Worm (Caenorhabditis elegans) whole organism, L4 larva: ENCODE measurements around the gene eif-3.B.

Experiments used
- D1046.2 ChIP-seq: fragments of 200-800 bp; sonication (Bioruptor generic); IDR thresholded peaks from 2 replicates; pipeline ENCODE4 v1.3.6; 2022; ENCODE audit warnings: missing genetic modification characterization, missing compliant biosample characterization
- F10B5.3 ChIP-seq: sonication (generic microtip); optimal IDR thresholded peaks from 2 replicates; lab custom pipeline; 2016; ENCODE audit warnings: mild to moderate bottlenecking, missing genetic modification characterization, missing compliant biosample characterization
- F26F4.8 ChIP-seq: fragments of 200-800 bp; sonication (Bioruptor generic); conservative IDR thresholded peaks from 2 replicates; pipeline ENCODE4 v1.3.6; 2022; ENCODE audit warnings: missing genetic modification characterization, missing compliant biosample characterization
- F44E2.7 ChIP-seq: fragments of 200-800 bp; sonication (Bioruptor generic); IDR thresholded peaks from 2 replicates; pipeline ENCODE4 v2.1.2; 2022; ENCODE audit warnings: missing genetic modification characterization, missing compliant biosample characterization
- T20F7.1 ChIP-seq: fragments of 200-800 bp; sonication (Bioruptor generic); optimal IDR thresholded peaks from 2 replicates; lab custom pipeline; 2018; ENCODE audit warnings: mild to moderate bottlenecking, missing genetic modification characterization, missing compliant biosample characterization
- Y48G9A.11 ChIP-seq: fragments of 200-800 bp; sonication (Bioruptor generic); IDR thresholded peaks from 2 replicates; pipeline ENCODE4 v1.3.6; 2022; ENCODE audit warnings: missing genetic modification reagents, missing genetic modification characterization, missing compliant biosample characterization
- Y5F2A.4 ChIP-seq: fragments of 200-800 bp; sonication (Bioruptor generic); optimal IDR thresholded peaks from 2 replicates; lab custom pipeline; 2018; ENCODE audit warnings: mild to moderate bottlenecking, missing genetic modification characterization, missing compliant biosample characterization
- ZK337.2 ChIP-seq: fragments of 200-800 bp; sonication (Bioruptor generic); IDR thresholded peaks from 2 replicates; pipeline ENCODE4 v1.3.6; 2022; ENCODE audit warnings: missing genetic modification reagents, missing genetic modification characterization, missing compliant biosample characterization
- ama-1 ChIP-seq: fragments of 150-350 bp; optimal IDR thresholded peaks from 2 replicates; lab custom pipeline; 2014; ENCODE audit warnings: inconsistent platforms, mixed read lengths
- ceh-20 ChIP-seq: fragments of 200-800 bp; sonication (Bioruptor generic); IDR thresholded peaks from 2 replicates; pipeline ENCODE4 v1.3.6; 2022; ENCODE audit warnings: missing genetic modification reagents, missing genetic modification characterization, missing compliant biosample characterization
- ceh-28 ChIP-seq: fragments of 150-350 bp; optimal IDR thresholded peaks from 2 replicates; lab custom pipeline; 2014; ENCODE audit warnings: missing biosample characterization, missing genetic modification reagents, missing genetic modification characterization
- ceh-44 ChIP-seq: fragments of 200-800 bp; sonication (Bioruptor generic); IDR thresholded peaks from 2 replicates; pipeline ENCODE4 v1.3.6; 2022; ENCODE audit warnings: missing genetic modification reagents, missing genetic modification characterization, missing compliant biosample characterization
- ceh-62 ChIP-seq: sonication (generic microtip); optimal IDR thresholded peaks from 2 replicates; lab custom pipeline; 2017; ENCODE audit warnings: missing biosample characterization, missing genetic modification characterization
- ceh-82 ChIP-seq: sonication (generic microtip); optimal IDR thresholded peaks from 2 replicates; lab custom pipeline; 2017; ENCODE audit warnings: missing biosample characterization, missing genetic modification characterization
- ces-1 ChIP-seq: fragments of 150-350 bp; sonication (generic microtip); optimal IDR thresholded peaks from 4 replicates; lab custom pipeline; 2014; ENCODE audit warnings: missing biosample characterization, missing genetic modification reagents, missing genetic modification characterization
- cey-2 ChIP-seq: sonication (generic microtip); optimal IDR thresholded peaks from 3 replicates; lab custom pipeline; 2017; ENCODE audit warnings: missing genetic modification characterization, mild to moderate bottlenecking, missing compliant biosample characterization, antibody characterized with exemption, borderline replicate concordance; ENCODE audit not compliant: insufficient read depth
- ctbp-1 ChIP-seq: fragments of 200-800 bp; sonication (Bioruptor generic); IDR thresholded peaks from 2 replicates; pipeline ENCODE4 v1.3.6; 2022; ENCODE audit warnings: missing genetic modification reagents, missing genetic modification characterization, missing compliant biosample characterization
- daf-16 ChIP-seq, 3 experiments: sonication (generic microtip); optimal IDR thresholded peaks; 2 replicates each; lab custom pipeline; 2016 to 2017; ENCODE audit warnings: missing genetic modification characterization in 3 of 3, missing genetic modification reagents in 3 of 3, mild to moderate bottlenecking in 2 of 3, missing compliant biosample characterization in 2 of 3, missing biosample characterization in 1 of 3, moderate library complexity in 1 of 3
- daf-19 ChIP-seq: fragments of 200-800 bp; sonication (Bioruptor generic); conservative IDR thresholded peaks from 2 replicates; pipeline ENCODE4 v1.3.6; 2022; ENCODE audit warnings: missing genetic modification characterization, missing compliant biosample characterization
- dmd-6 ChIP-seq: fragments of 200-800 bp; sonication (Bioruptor generic); IDR thresholded peaks from 2 replicates; pipeline ENCODE4 v1.3.6; 2022; ENCODE audit warnings: missing genetic modification reagents, missing genetic modification characterization, missing compliant biosample characterization
- dmd-9 ChIP-seq: fragments of 200-800 bp; sonication (Bioruptor generic); IDR thresholded peaks from 2 replicates; pipeline ENCODE4 v1.3.6; 2022; ENCODE audit warnings: missing genetic modification reagents, missing genetic modification characterization, missing compliant biosample characterization
- dpl-1 ChIP-seq: fragments of 150-350 bp; optimal IDR thresholded peaks from 2 replicates; lab custom pipeline; 2014; ENCODE audit warnings: missing biosample characterization, missing genetic modification reagents, missing genetic modification characterization
- fkh-10 ChIP-seq: fragments of 150-350 bp; optimal IDR thresholded peaks from 2 replicates; lab custom pipeline; 2014; ENCODE audit warnings: missing biosample characterization, missing genetic modification reagents, missing genetic modification characterization
- hif-1 ChIP-seq, 2 experiments: sonication (generic microtip); optimal IDR thresholded peaks; 2 replicates each; lab custom pipeline; 2016 to 2017; ENCODE audit warnings: missing compliant biosample characterization in 2 of 2, missing genetic modification characterization in 2 of 2, missing genetic modification reagents in 2 of 2, missing genotype in 2 of 2, mild to moderate bottlenecking in 1 of 2
- hmg-1.1 ChIP-seq: fragments of 200-800 bp; sonication (Bioruptor generic); IDR thresholded peaks from 2 replicates; pipeline ENCODE4 v1.3.6; 2022; ENCODE audit warnings: missing genetic modification reagents, missing genetic modification characterization, missing compliant biosample characterization
- lin-38 ChIP-seq: fragments of 200-800 bp; sonication (Bioruptor generic); IDR thresholded peaks from 2 replicates; pipeline ENCODE4 v1.3.6; 2022; ENCODE audit warnings: missing genetic modification reagents, missing genetic modification characterization, missing compliant biosample characterization
- lin-39 ChIP-seq: fragments of 150-350 bp; optimal IDR thresholded peaks from 2 replicates; lab custom pipeline; 2014; ENCODE audit warnings: missing biosample characterization, missing genetic modification reagents, missing genetic modification characterization
- lsy-2 ChIP-seq, 2 experiments: fragments of 150-350 bp in 1 of 2; sonication (generic microtip) in 1 of 2; optimal IDR thresholded peaks; 2 replicates each; lab custom pipeline; 2014 to 2017; ENCODE audit warnings: missing biosample characterization in 2 of 2, missing genetic modification characterization in 2 of 2
- mep-1 ChIP-seq: fragments of 150-350 bp; sonication (generic microtip); optimal IDR thresholded peaks from 3 replicates; lab custom pipeline; 2014; ENCODE audit warnings: missing biosample characterization, missing genetic modification characterization
- mes-2 ChIP-seq: sonication (generic microtip); optimal IDR thresholded peaks from 2 replicates; lab custom pipeline; 2016; ENCODE audit warnings: missing genotype, mild to moderate bottlenecking, missing genetic modification characterization, missing compliant biosample characterization; ENCODE audit not compliant: poor library complexity, severe bottlenecking
- mxl-3 ChIP-seq: fragments of 200-800 bp; sonication (Bioruptor generic); optimal IDR thresholded peaks from 2 replicates; lab custom pipeline; 2018; ENCODE audit warnings: mild to moderate bottlenecking, missing genetic modification characterization, missing compliant biosample characterization
- nhr-102 ChIP-seq: sonication (generic microtip); optimal IDR thresholded peaks from 2 replicates; lab custom pipeline; 2016; ENCODE audit warnings: mild to moderate bottlenecking, missing genetic modification characterization, moderate library complexity, missing compliant biosample characterization
- nhr-111 ChIP-seq: fragments of 200-800 bp; sonication (Bioruptor generic); optimal IDR thresholded peaks from 2 replicates; lab custom pipeline; 2018; ENCODE audit warnings: mild to moderate bottlenecking, missing genetic modification characterization, missing compliant biosample characterization
- nhr-237 ChIP-seq: sonication (generic microtip); optimal IDR thresholded peaks from 2 replicates; lab custom pipeline; 2017; ENCODE audit warnings: missing biosample characterization, missing genetic modification characterization
- nhr-25 ChIP-seq: sonication (generic microtip); optimal IDR thresholded peaks from 2 replicates; lab custom pipeline; 2017; ENCODE audit warnings: missing genetic modification characterization, mild to moderate bottlenecking, missing compliant biosample characterization, antibody characterized with exemption, moderate library complexity, borderline replicate concordance; ENCODE audit not compliant: insufficient read depth
- nhr-28 ChIP-seq: fragments of 150-350 bp; optimal IDR thresholded peaks from 2 replicates; lab custom pipeline; 2014; ENCODE audit warnings: missing biosample characterization, missing genetic modification characterization
- pha-4 ChIP-seq, 2 experiments: fragments of 150-350 bp in 1 of 2; fragments of 200-800 bp in 1 of 2; sonication (Bioruptor generic) in 1 of 2; IDR thresholded peaks in 1 of 2; optimal IDR thresholded peaks in 1 of 2; 2 replicates each; pipeline versions ENCODE4 v1.3.6 to Lab custom; 2014 to 2022; ENCODE audit warnings: missing genetic modification characterization in 2 of 2, missing genetic modification reagents in 2 of 2, missing biosample characterization in 1 of 2, missing compliant biosample characterization in 1 of 2
- php-3 ChIP-seq: fragments of 200-800 bp; sonication (Bioruptor generic); IDR thresholded peaks from 2 replicates; pipeline ENCODE4 v1.3.6; 2022; ENCODE audit warnings: missing genetic modification reagents, missing genetic modification characterization, missing compliant biosample characterization
- pqm-1 ChIP-seq: sonication (generic microtip); optimal IDR thresholded peaks from 2 replicates; lab custom pipeline; 2017; ENCODE audit warnings: missing biosample characterization, missing genetic modification characterization
- rbr-2 ChIP-seq: sonication (generic microtip); optimal IDR thresholded peaks from 2 replicates; lab custom pipeline; 2016; ENCODE audit warnings: missing genotype, missing genetic modification characterization, missing compliant biosample characterization
- sdz-12 ChIP-seq: fragments of 200-800 bp; sonication (Bioruptor generic); optimal IDR thresholded peaks from 2 replicates; lab custom pipeline; 2018; ENCODE audit warnings: mild to moderate bottlenecking, missing genetic modification characterization, missing compliant biosample characterization
- set-16 ChIP-seq: fragments of 200-800 bp; sonication (Bioruptor generic); IDR thresholded peaks from 2 replicates; pipeline ENCODE4 v1.3.6; 2022; ENCODE audit warnings: missing genetic modification reagents, missing genetic modification characterization, missing compliant biosample characterization
- snpc-4 ChIP-seq: fragments of 150-350 bp; optimal IDR thresholded peaks from 2 replicates; lab custom pipeline; 2014; ENCODE audit warnings: missing biosample characterization, missing genetic modification characterization
- spr-1 ChIP-seq: sonication (generic microtip); optimal IDR thresholded peaks from 2 replicates; lab custom pipeline; 2016; ENCODE audit warnings: mild to moderate bottlenecking, missing genetic modification characterization, missing compliant biosample characterization
- unc-39 ChIP-seq: sonication (generic microtip); optimal IDR thresholded peaks from 2 replicates; lab custom pipeline; 2017; ENCODE audit warnings: missing biosample characterization, missing genetic modification characterization
- zfp-2 ChIP-seq: sonication (generic microtip); optimal IDR thresholded peaks from 2 replicates; lab custom pipeline; 2016; ENCODE audit warnings: mild to moderate bottlenecking, missing genetic modification characterization, missing compliant biosample characterization
- zfp-3 ChIP-seq: fragments of 200-800 bp; sonication (Bioruptor generic); conservative IDR thresholded peaks from 2 replicates; pipeline ENCODE4 v1.3.6; 2022; ENCODE audit warnings: missing genetic modification reagents, missing genetic modification characterization, missing compliant biosample characterization
- zip-11 ChIP-seq: fragments of 200-800 bp; sonication (Bioruptor generic); IDR thresholded peaks from 2 replicates; pipeline ENCODE4 v1.3.6; 2022; ENCODE audit warnings: missing genetic modification characterization, missing compliant biosample characterization
- ztf-7 ChIP-seq: fragments of 150-350 bp; optimal IDR thresholded peaks from 2 replicates; lab custom pipeline; 2014; ENCODE audit warnings: missing biosample characterization, missing genetic modification characterization

Gene eif-3.B

ce11 chrII:14801086-14801531, 5.9 kb downstream of the eif-3.B start (continued):
- TF ChIP-seq ZK337.2 (GFP tag; lab: Robert Waterston, UW) (0 out of 2 replicates have a peak, but pooled peaks have one; percentile 27), hif-1 (tag; optimal IDR thresholded peaks at IDR 0.05; lab: Kevin White, UChicago) (peak in 1 of 2 experiments; percentile 22), lin-38 (GFP tag; lab: Robert Waterston, UW) (peak; percentile 85), nhr-28 (tag; lab: Kevin White, UChicago) (peak; percentile 8), hmg-1.1 (peak; percentile 77), zip-11 (GFP tag; lab: Robert Waterston, UW) (no peak), mxl-3 (GFP tag; lab: Kevin White, UChicago) (peak; percentile 26), daf-19 (GFP tag; lab: Robert Waterston, UW) (no peak), ceh-44 (GFP tag; lab: Robert Waterston, UW) (peak; percentile 57; the same call in 1 of the 2 replicates), lin-39 (tag; lab: Kevin White, UChicago) (no peak), ceh-28 (tag; lab: Kevin White, UChicago) (no peak), rbr-2 (tag; lab: Kevin White, UChicago) (peak; percentile 64), nhr-237 (tag; lab: Kevin White, UChicago) (no peak), ctbp-1 (GFP tag; lab: Robert Waterston, UW) (no peak), dmd-9 (GFP tag; lab: Robert Waterston, UW) (no peak), F10B5.3 (peak; percentile 21), nhr-111 (no peak), dpl-1 (peak; percentile 68), snpc-4 (tag; lab: Kevin White, UChicago) (peak; percentile 87), dmd-6 (peak; percentile 61), ces-1 (GFP tag; lab: Kevin White, UChicago) (no peak), ama-1 (lab: Kevin White, UChicago) (no peak), nhr-25 (tag; lab: Kevin White, UChicago) (no peak), F44E2.7 (no peak), pha-4 (GFP tag; IDR thresholded peaks at IDR 0.05; lab: Robert Waterston, UW) (peak; percentile 40; the same call in 1 of the 2 replicates), pha-4 (tag; optimal IDR thresholded peaks at IDR 0.05; lab: Kevin White, UChicago) (no peak), zfp-3 (GFP tag; lab: Robert Waterston, UW) (peak; percentile 65; the same call in 1 of the 2 replicates), daf-16 (GFP tag; optimal IDR thresholded peaks at IDR 0.05; lab: Kevin White, UChicago) (peak in 1 of 2 experiments; percentile 33), daf-16 (tag; optimal IDR thresholded peaks at IDR 0.05; lab: Kevin White, UChicago) (peak; percentile 28), mep-1 (tag; lab: Kevin White, UChicago) (peak; percentile 52), lsy-2 (tag; optimal IDR thresholded peaks at IDR 0.05; lab: Kevin White, UChicago) (peak in 1 of 2 experiments; percentile 75), unc-39 (tag; lab: Kevin White, UChicago) (no peak), Y48G9A.11 (peak; percentile 53; the same call in 1 of the 2 replicates), set-16 (peak; percentile 23; the same call in 1 of the 2 replicates), T20F7.1 (GFP tag; lab: Kevin White, UChicago) (no peak), mes-2 (tag; lab: Kevin White, UChicago) (peak; percentile 83), ceh-20 (peak; percentile 73), Y5F2A.4 (GFP tag; lab: Kevin White, UChicago) (no peak), pqm-1 (tag; lab: Kevin White, UChicago) (no peak), fkh-10 (no peak), ceh-62 (tag; lab: Kevin White, UChicago) (no peak), nhr-102 (peak; percentile 34), F26F4.8 (GFP tag; lab: Robert Waterston, UW) (no peak), sdz-12 (no peak), ztf-7 (tag; lab: Kevin White, UChicago) (peak; percentile 39), D1046.2 (GFP tag; lab: Robert Waterston, UW) (no peak), cey-2 (no peak), spr-1 (tag; lab: Kevin White, UChicago) (peak; percentile 20), php-3 (GFP tag; lab: Robert Waterston, UW) (no peak; the same call in 1 of the 2 replicates), zfp-2 (no peak), ceh-82 (tag; lab: Kevin White, UChicago) (no peak)
